Worm (Caenorhabditis elegans) whole organism, L4/young adult: ENCODE data around the gene clec-73.
"Not testable (repeated sequence)": the region's sequence is repeated elsewhere in the genome, so short reads cannot be mapped to it uniquely, and the experiment has no call there.

Source experiments
- W03F9.2 ChIP-seq: fragments of 150-350 bp; optimal IDR thresholded peaks from 2 replicates; lab custom pipeline; 2014; ENCODE audit warnings: missing biosample characterization, missing genetic modification characterization
- dao-5 ChIP-seq: sonication (generic microtip); optimal IDR thresholded peaks from 2 replicates; lab custom pipeline; 2016; ENCODE audit warnings: missing genotype, missing genetic modification characterization, moderate library complexity, missing compliant biosample characterization
- him-1 ChIP-seq: sonication (generic microtip); optimal IDR thresholded peaks from 2 replicates; lab custom pipeline; 2016; ENCODE audit warnings: missing genotype, missing genetic modification reagents, missing genetic modification characterization, missing compliant biosample characterization

Gene clec-73

ce11 chrIV:3965013-3965412 is 9.0 kb upstream of the clec-73 start, which contains the start of gene clec-76:
TSS of gene clec-76 (plus strand) at chrIV:3965246.
- TF ChIP-seq W03F9.2: no peak
- no peak for TF ChIP-seq him-1 (tag; lab: Kevin White, UChicago)
- TF ChIP-seq dao-5 (tag; lab: Kevin White, UChicago): no peak

DNA sequence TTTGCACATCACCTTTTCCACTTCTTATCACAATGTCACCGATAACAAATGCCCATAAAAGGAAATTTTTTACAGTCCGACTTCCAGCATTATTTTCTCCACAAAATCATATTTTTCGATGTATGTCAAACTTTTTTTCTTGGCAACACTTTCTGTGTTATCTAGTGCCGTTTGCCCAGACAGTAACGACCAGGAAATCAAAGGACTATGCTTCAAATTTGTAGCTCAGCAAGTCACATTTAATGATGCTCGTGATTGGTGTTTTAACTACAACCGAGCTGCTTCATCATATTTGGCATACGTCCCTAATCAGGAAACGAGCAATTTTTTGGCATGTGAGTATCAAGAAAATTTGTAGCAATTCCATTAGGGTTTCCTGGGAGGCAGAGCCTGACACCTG is 7.5 kb upstream of the clec-73 start:
- TF ChIP-seq W03F9.2: no peak
- no peak for TF ChIP-seq dao-5 (tag; lab: Kevin White, UChicago)
- no peak for TF ChIP-seq him-1 (tag; lab: Kevin White, UChicago)

DNA sequence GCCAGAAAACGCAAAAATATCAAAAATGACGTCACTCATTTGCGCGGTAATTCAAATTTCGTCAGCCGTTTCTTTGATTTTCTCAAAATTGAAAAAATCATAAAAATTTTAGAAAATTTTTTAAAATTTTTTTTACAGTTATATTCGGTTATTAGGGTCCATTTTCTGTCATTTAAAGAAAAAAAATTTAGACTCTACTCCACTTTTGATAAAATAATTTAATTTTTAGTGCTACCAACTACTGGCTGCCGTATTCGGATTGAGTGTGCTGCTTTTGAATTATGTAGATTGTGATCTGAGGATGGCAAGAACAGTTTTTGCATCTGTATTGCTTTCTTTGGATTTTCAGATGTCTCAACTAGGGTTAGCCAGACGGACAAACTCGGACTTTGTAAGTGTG is 6.6 kb upstream of the clec-73 start, which contains the start of gene Y46C8AM.1:
Gene Y46C8AM.1, plus strand, starts transcription at position 301 of the 400 bp plus-strand sequence.
- TF ChIP-seq dao-5 (tag; lab: Kevin White, UChicago) (no peak), W03F9.2 (no peak), him-1 (tag; lab: Kevin White, UChicago) (no peak)

- TF ChIP-seq dao-5 (tag; lab: Kevin White, UChicago): no peak
- no peak for TF ChIP-seq him-1 (tag; lab: Kevin White, UChicago)
- no peak for TF ChIP-seq W03F9.2
These were observed 4.4 kb upstream of the clec-73 start, which contains the start of gene clec-75 for ce11 chrIV:3960396-3960795. TSS of gene clec-75 (plus strand) at chrIV:3960734.

DNA sequence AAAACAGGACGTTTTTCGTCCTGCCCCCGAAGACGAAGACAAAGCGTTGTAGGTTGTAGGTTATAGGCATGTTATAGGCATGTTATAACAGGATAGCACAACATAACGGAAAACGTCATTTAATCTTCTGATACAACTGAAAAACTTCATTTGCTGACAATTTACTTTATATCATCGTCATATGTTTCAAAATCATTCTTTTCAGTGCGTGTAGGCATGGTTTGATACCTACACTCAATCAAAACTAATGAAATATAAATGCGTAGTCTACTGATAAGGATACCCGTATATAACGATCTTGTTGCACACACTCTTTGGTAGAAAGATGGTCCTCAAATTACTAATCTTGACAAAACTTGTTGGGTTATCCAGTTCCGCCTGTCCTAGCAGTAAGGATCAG is 710 bp upstream of the clec-73 start, which contains the start of gene clec-74:
Gene clec-74, plus strand, starts transcription at position 301 of the 400 bp plus-strand sequence.
- TF ChIP-seq dao-5 (tag; lab: Kevin White, UChicago): no peak
- no peak for TF ChIP-seq him-1 (tag; lab: Kevin White, UChicago)
- TF ChIP-seq W03F9.2: no peak

- TF ChIP-seq dao-5 (tag; lab: Kevin White, UChicago) (no peak), him-1 (tag; lab: Kevin White, UChicago) (no peak), W03F9.2 (no peak)
These were observed 11.5 kb downstream of the clec-73 start, which contains the start of gene clec-72 for ce11 chrIV:3944459-3944858. TSS of gene clec-72 (plus strand) at chrIV:3944816.

ce11 chrIV:3943003-3943402 is 13.0 kb downstream of the clec-73 start, which contains the start of gene Y46C8AL.11:
TSS of gene Y46C8AL.11 (plus strand) at chrIV:3943303.
- TF ChIP-seq him-1 (tag; lab: Kevin White, UChicago) (no peak), W03F9.2 (no peak), dao-5 (tag; lab: Kevin White, UChicago) (no peak)

DNA sequence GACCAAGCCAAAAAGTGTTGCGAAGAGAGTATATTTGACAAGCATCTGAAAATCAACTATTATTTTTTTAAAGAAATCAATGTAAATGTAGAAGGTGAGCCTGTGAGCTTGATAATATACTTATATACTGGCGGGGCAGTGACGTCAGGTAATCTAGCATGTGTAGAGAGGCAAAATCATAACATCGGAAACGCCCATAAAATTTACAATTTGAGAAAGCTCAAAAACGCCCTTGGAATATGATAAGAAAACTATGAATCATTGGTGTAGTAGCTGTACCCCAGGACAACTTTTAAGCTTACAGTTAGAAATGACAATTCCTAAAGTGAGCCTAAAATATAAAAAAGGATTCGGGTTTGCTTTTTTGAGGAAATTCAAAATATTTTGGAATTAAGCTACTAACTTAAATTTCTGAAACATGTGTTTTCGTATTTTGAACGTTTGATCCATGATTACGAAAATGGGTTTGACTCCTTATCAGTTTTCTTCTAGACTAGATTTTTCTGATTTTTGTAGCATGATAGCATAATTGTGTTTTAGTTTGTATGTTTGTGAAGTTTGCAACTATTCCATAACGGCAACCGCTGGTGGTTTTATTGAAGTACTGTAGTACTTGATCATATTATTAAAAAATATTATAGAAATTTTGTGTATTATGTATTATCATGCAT is 14.2 kb downstream of the clec-73 start, which contains the start of gene clec-174:
Gene clec-174, minus strand, starts transcription at position 51 of the 671 bp plus-strand sequence.
- TF ChIP-seq dao-5 (tag; lab: Kevin White, UChicago): no peak
- no peak for TF ChIP-seq him-1 (tag; lab: Kevin White, UChicago)
- TF ChIP-seq W03F9.2: no peak

- TF ChIP-seq W03F9.2: no peak
- no peak for TF ChIP-seq dao-5 (tag; lab: Kevin White, UChicago)
- no peak for TF ChIP-seq him-1 (tag; lab: Kevin White, UChicago)
These were observed 18.9 kb downstream of the clec-73 start, which contains the start of gene clec-71 for ce11 chrIV:3937097-3937496. TSS of gene clec-71 (plus strand) at chrIV:3937458.

DNA sequence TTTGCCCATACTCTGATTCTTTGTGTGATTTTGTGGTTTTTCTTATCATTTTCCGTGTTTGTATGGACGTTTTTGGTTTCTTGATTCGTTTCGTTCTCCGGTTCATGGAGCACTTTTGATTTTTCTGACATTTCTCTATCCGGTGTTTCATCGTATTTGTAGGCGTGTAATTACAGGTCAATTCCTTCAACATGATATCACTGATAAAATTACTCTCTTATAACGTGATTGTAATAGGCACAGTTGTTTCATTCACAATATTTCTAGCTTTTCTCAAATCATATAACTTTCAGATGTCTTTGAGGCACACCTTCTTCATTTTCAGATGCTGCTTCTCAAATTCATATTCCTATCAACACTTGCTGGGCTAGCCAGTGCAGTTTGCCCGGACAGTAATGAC is 23.6 kb downstream of the clec-73 start, which contains the start of gene clec-70:
Gene clec-70, plus strand, starts transcription at position 301 of the 400 bp plus-strand sequence.
- TF ChIP-seq him-1 (tag; lab: Kevin White, UChicago); W03F9.2; dao-5 (tag; lab: Kevin White, UChicago): not testable (repeated sequence)

- no peak for TF ChIP-seq W03F9.2
- TF ChIP-seq him-1 (tag; lab: Kevin White, UChicago): no peak
- TF ChIP-seq dao-5 (tag; lab: Kevin White, UChicago): no peak
These were observed 29.9 kb downstream of the clec-73 start, which contains the start of gene clec-68 for ce11 chrIV:3926117-3926516. TSS of gene clec-68 (plus strand) at chrIV:3926417.

DNA sequence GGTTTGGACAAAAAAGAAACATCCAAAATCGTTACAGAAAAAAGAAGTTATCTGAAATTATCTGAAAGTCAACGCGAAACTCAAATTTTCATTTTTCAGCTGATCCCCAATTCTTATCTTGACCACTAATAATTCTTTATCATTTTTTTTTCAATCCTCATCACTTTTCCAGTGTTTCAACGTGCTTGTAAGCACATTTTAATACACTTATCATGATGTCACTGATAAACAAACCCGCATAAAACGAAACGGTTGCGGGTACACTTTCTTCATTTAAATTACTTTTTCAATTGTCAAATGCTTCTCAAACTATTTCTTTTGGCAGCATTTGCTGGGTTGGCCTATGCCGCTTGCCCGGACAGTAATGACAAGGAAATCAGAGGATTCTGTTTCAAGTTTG is 34.1 kb downstream of the clec-73 start, which contains the start of gene clec-67:
Gene clec-67, plus strand, starts transcription at position 268 of the 400 bp plus-strand sequence.
- TF ChIP-seq him-1 (tag; lab: Kevin White, UChicago) (no peak), dao-5 (tag; lab: Kevin White, UChicago) (no peak), W03F9.2 (no peak)

DNA sequence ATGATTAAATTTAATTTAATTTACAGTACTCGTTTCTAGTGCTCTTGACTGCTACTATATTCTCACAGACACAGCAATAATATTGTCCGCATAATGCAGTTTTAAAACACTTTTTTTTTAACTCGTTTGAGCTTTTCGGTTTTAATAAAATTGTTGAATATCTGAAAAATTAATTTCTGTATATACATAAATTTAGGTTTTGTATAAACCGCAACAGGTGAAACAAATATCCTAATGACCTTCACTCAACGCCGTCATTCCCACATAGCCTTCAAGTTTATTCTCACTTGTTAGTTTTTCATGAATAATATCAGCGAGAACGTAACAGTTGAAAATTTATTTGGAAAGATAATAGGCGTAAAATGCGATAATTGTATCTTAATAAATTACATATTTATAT is 36.5 kb downstream of the clec-73 start, which contains the start of gene srz-19:
Gene srz-19, plus strand, starts transcription at position 301 of the 400 bp plus-strand sequence.
- no peak for TF ChIP-seq him-1 (tag; lab: Kevin White, UChicago)
- TF ChIP-seq dao-5 (tag; lab: Kevin White, UChicago): no peak
- no peak for TF ChIP-seq W03F9.2

- TF ChIP-seq dao-5 (tag; lab: Kevin White, UChicago) (no peak), him-1 (tag; lab: Kevin White, UChicago) (no peak), W03F9.2 (no peak)
These were observed 37.8 kb downstream of the clec-73 start, which contains the start of gene F56D6.23 for ce11 chrIV:3918160-3918559. TSS of gene F56D6.23 (plus strand) at chrIV:3918460.
